Worm (Caenorhabditis elegans) whole organism, L2 larva: Measurements from ENCODE around the gene BE10.3.

Source experiments
- F13H6.1 ChIP-seq: sonication (generic microtip); optimal IDR thresholded peaks from 2 replicates; lab custom pipeline; 2016; ENCODE audit warnings: missing genetic modification characterization, missing compliant biosample characterization
- Y55F3AM.14 ChIP-seq: fragments of 200-800 bp; sonication (Bioruptor generic); optimal IDR thresholded peaks from 2 replicates; lab custom pipeline; 2018; ENCODE audit warnings: mild to moderate bottlenecking, missing genetic modification characterization, missing compliant biosample characterization
- ama-1 ChIP-seq: fragments of 150-350 bp; optimal IDR thresholded peaks from 2 replicates; lab custom pipeline; 2018; ENCODE audit warnings: inconsistent platforms
- ceh-16 ChIP-seq: fragments of 150-350 bp; optimal IDR thresholded peaks from 2 replicates; lab custom pipeline; 2014; ENCODE audit warnings: missing biosample characterization, missing genetic modification characterization
- ceh-82 ChIP-seq: fragments of 150-350 bp; optimal IDR thresholded peaks from 2 replicates; lab custom pipeline; 2014; ENCODE audit warnings: missing biosample characterization, missing genetic modification characterization
- crh-2 ChIP-seq: sonication (generic microtip); optimal IDR thresholded peaks from 2 replicates; lab custom pipeline; 2017; ENCODE audit warnings: missing biosample characterization, missing genetic modification characterization
- dmd-4 ChIP-seq: sonication (generic microtip); optimal IDR thresholded peaks from 2 replicates; lab custom pipeline; 2017; ENCODE audit warnings: missing biosample characterization, missing genetic modification characterization
- elt-1 ChIP-seq: fragments of 150-350 bp; optimal IDR thresholded peaks from 2 replicates; lab custom pipeline; 2014; ENCODE audit warnings: missing biosample characterization, missing genetic modification characterization
- elt-3 ChIP-seq: sonication (generic microtip); optimal IDR thresholded peaks from 2 replicates; lab custom pipeline; 2017; ENCODE audit warnings: missing biosample characterization, missing genetic modification characterization
- fos-1 ChIP-seq: fragments of 150-350 bp; optimal IDR thresholded peaks from 2 replicates; lab custom pipeline; 2014; ENCODE audit warnings: missing biosample characterization, missing genetic modification characterization
- gmeb-1 ChIP-seq: fragments of 150-350 bp; optimal IDR thresholded peaks from 2 replicates; lab custom pipeline; 2014; ENCODE audit warnings: missing biosample characterization, missing genetic modification characterization
- lin-39 ChIP-seq: fragments of 150-350 bp; optimal IDR thresholded peaks from 2 replicates; lab custom pipeline; 2014; ENCODE audit warnings: missing biosample characterization, missing genetic modification reagents, missing genetic modification characterization
- lsy-2 ChIP-seq, 2 experiments: fragments of 150-350 bp in 1 of 2; sonication (generic microtip) in 1 of 2; optimal IDR thresholded peaks; 2 replicates each; lab custom pipeline; 2014 to 2017; ENCODE audit warnings: missing biosample characterization in 2 of 2, missing genetic modification characterization in 2 of 2
- mab-5 ChIP-seq: fragments of 150-350 bp; optimal IDR thresholded peaks from 2 replicates; lab custom pipeline; 2014; ENCODE audit warnings: missing biosample characterization, missing genetic modification characterization
- mbf-1 ChIP-seq: sonication (generic microtip); optimal IDR thresholded peaks from 2 replicates; lab custom pipeline; 2017; ENCODE audit warnings: missing biosample characterization, missing genetic modification characterization
- nhr-10 ChIP-seq: sonication (generic microtip); optimal IDR thresholded peaks from 2 replicates; lab custom pipeline; 2017; ENCODE audit warnings: missing biosample characterization, missing genetic modification characterization
- nhr-12 ChIP-seq: fragments of 150-350 bp; optimal IDR thresholded peaks from 2 replicates; lab custom pipeline; 2014; ENCODE audit warnings: missing biosample characterization, missing genetic modification characterization
- nhr-129 ChIP-seq: fragments of 150-350 bp; optimal IDR thresholded peaks from 2 replicates; lab custom pipeline; 2014; ENCODE audit warnings: missing biosample characterization, missing genetic modification characterization
- nhr-21 ChIP-seq: fragments of 150-350 bp; optimal IDR thresholded peaks from 2 replicates; lab custom pipeline; 2014; ENCODE audit warnings: missing biosample characterization, missing genetic modification characterization
- nhr-23 ChIP-seq: fragments of 150-350 bp; optimal IDR thresholded peaks from 2 replicates; lab custom pipeline; 2014; ENCODE audit warnings: missing biosample characterization, missing genetic modification reagents, missing genetic modification characterization
- nhr-25 ChIP-seq: fragments of 150-350 bp; sonication (generic microtip); optimal IDR thresholded peaks from 3 replicates; lab custom pipeline; 2014; ENCODE audit warnings: missing biosample characterization, missing genetic modification characterization
- peb-1 ChIP-seq: fragments of 150-350 bp; optimal IDR thresholded peaks from 2 replicates; lab custom pipeline; 2014; ENCODE audit warnings: missing biosample characterization, missing genetic modification characterization
- sem-4 ChIP-seq: fragments of 150-350 bp; optimal IDR thresholded peaks from 2 replicates; lab custom pipeline; 2014; ENCODE audit warnings: missing biosample characterization, missing genetic modification reagents, missing genetic modification characterization
- skn-1 ChIP-seq: sonication (generic microtip); optimal IDR thresholded peaks from 2 replicates; lab custom pipeline; 2017; ENCODE audit warnings: missing biosample characterization, missing genetic modification characterization
- sma-3 ChIP-seq: sonication (generic microtip); optimal IDR thresholded peaks from 2 replicates; lab custom pipeline; 2016; ENCODE audit warnings: missing genetic modification reagents, missing genetic modification characterization, missing compliant biosample characterization
- sma-9 ChIP-seq, 2 experiments: fragments of 150-350 bp in 1 of 2; sonication (generic microtip) in 1 of 2; optimal IDR thresholded peaks; 2 replicates each; lab custom pipeline; 2014 to 2016; ENCODE audit warnings: missing genetic modification characterization in 2 of 2, mild to moderate bottlenecking in 1 of 2, missing biosample characterization in 1 of 2, missing compliant biosample characterization in 1 of 2, missing genetic modification reagents in 1 of 2, moderate library complexity in 1 of 2
- snpc-4 ChIP-seq: fragments of 150-350 bp; optimal IDR thresholded peaks from 2 replicates; lab custom pipeline; 2014; ENCODE audit warnings: missing biosample characterization, missing genetic modification characterization
- unc-39 ChIP-seq: fragments of 150-350 bp; optimal IDR thresholded peaks from 2 replicates; lab custom pipeline; 2014; ENCODE audit warnings: missing biosample characterization, missing genetic modification characterization
- unc-62 ChIP-seq: fragments of 150-350 bp; optimal IDR thresholded peaks from 2 replicates; lab custom pipeline; 2014; ENCODE audit warnings: missing biosample characterization, missing genetic modification reagents, missing genetic modification characterization
- zag-1 ChIP-seq: fragments of 150-350 bp; optimal IDR thresholded peaks from 2 replicates; lab custom pipeline; 2014; ENCODE audit warnings: missing biosample characterization, missing genetic modification characterization
- ztf-1 ChIP-seq: fragments of 200-800 bp; sonication (Bioruptor generic); conservative IDR thresholded peaks from 2 replicates; pipeline ENCODE4 v1.3.6; 2022; ENCODE audit warnings: missing genetic modification characterization, missing compliant biosample characterization
- ztf-11 ChIP-seq: sonication (generic microtip); optimal IDR thresholded peaks from 2 replicates; lab custom pipeline; 2017; ENCODE audit warnings: missing biosample characterization, missing genetic modification characterization

Gene BE10.3

DNA sequence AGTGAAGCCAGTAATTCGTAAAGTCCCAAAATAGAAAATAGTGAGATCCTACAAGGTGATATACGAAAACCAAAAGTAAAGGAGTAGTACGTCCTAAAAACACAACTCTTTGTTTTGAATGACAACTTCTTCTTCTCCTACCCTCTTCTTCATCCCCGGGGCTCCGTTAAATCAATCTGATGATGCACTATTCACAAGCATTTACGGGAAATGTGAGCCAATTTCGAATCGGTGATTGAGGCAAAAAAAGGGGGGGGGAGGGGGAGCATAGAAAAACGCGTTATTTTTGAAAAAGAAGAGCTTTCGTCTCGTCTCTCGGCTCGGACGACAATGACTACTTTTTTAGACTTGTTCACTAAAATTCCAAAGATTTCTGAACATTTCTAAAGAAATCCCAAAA is 23.9 kb upstream of the BE10.3 start:
- TF ChIP-seq mab-5 (tag; lab: Kevin White, UChicago) (no peak), nhr-21 (tag; lab: Kevin White, UChicago) (no peak), ceh-16 (tag; lab: Kevin White, UChicago) (no peak), ztf-11 (tag; lab: Kevin White, UChicago) (no peak), unc-39 (tag; lab: Kevin White, UChicago) (no peak), ama-1 (lab: Kevin White, UChicago) (no peak), ceh-82 (no peak), F13H6.1 (tag; lab: Kevin White, UChicago) (no peak), elt-3 (no peak), skn-1 (tag; lab: Kevin White, UChicago) (no peak)

DNA sequence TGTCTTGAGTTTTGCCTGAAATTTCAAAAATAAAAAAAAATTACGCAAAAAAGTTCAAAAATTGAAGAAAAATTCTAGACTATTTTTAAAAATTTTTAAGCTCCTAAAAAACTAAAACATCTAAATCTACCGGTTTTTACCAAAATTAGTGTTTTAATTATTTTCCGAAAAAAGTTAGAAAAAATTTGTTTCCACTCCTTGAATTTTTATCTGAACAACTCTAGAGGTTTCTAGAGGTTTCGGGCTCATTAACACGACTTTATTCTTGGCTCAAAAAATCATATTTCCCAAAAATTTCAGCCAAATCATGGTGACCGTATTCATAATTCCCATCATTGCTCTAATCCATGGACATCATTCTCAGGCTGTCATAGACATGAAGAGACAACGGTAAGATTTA is 23.0 kb upstream of the BE10.3 start, which contains the start of gene lgc-37:
Gene lgc-37, plus strand, starts transcription at position 301 of the 400 bp plus-strand sequence.
- TF ChIP-seq dmd-4 (tag; lab: Kevin White, UChicago) (no peak), Y55F3AM.14 (no peak), nhr-10 (tag; lab: Kevin White, UChicago) (no peak), nhr-25 (tag; lab: Kevin White, UChicago) (no peak), skn-1 (tag; lab: Kevin White, UChicago) (no peak), snpc-4 (tag; lab: Kevin White, UChicago) (no peak), unc-39 (tag; lab: Kevin White, UChicago) (no peak), elt-3 (no peak), sem-4 (tag; lab: Kevin White, UChicago) (no peak), mbf-1 (tag; lab: Kevin White, UChicago) (no peak), F13H6.1 (tag; lab: Kevin White, UChicago) (no peak), ceh-16 (tag; lab: Kevin White, UChicago) (no peak), ceh-82 (no peak), nhr-23 (no peak), lin-39 (tag; lab: Kevin White, UChicago) (no peak), gmeb-1 (tag; lab: Kevin White, UChicago) (no peak), elt-1 (no peak), nhr-129 (tag; lab: Kevin White, UChicago) (no peak)

DNA sequence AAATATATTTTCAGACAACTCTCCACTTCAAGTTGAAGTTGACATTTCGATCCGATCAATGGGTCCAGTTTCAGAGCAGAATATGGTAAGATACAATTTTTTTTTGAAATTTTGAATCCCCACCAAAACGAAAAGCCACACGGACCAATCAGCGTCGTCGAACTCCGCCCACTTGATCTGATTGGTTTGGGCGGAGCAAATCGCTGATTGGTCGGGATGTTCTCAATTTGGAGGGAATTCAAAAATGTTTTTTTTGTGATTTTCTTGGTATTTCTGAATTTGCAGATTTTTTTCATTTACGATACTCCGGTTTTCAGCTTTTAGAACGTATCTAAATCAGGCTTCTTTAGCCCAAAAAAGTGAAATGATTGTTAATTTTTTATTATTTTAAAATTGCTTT is 22.4 kb upstream of the BE10.3 start:
- TF ChIP-seq nhr-12 (tag; lab: Kevin White, UChicago) (no peak), mab-5 (tag; lab: Kevin White, UChicago) (no peak), dmd-4 (tag; lab: Kevin White, UChicago) (no peak), sma-3 (GFP tag; lab: Kevin White, UChicago) (no peak), fos-1 (tag; lab: Kevin White, UChicago) (no peak), mbf-1 (tag; lab: Kevin White, UChicago) (no peak), ztf-11 (tag; lab: Kevin White, UChicago) (no peak), nhr-25 (tag; lab: Kevin White, UChicago) (no peak), crh-2 (tag; lab: Kevin White, UChicago) (no peak), sem-4 (tag; lab: Kevin White, UChicago) (no peak), sma-9 (GFP tag; optimal IDR thresholded peaks at IDR 0.05; lab: Kevin White, UChicago) (no peak), sma-9 (tag; optimal IDR thresholded peaks at IDR 0.05; lab: Kevin White, UChicago) (no peak), lsy-2 (tag; optimal IDR thresholded peaks at IDR 0.05; lab: Kevin White, UChicago) (no peak), unc-62 (GFP tag; lab: Kevin White, UChicago) (no peak)

DNA sequence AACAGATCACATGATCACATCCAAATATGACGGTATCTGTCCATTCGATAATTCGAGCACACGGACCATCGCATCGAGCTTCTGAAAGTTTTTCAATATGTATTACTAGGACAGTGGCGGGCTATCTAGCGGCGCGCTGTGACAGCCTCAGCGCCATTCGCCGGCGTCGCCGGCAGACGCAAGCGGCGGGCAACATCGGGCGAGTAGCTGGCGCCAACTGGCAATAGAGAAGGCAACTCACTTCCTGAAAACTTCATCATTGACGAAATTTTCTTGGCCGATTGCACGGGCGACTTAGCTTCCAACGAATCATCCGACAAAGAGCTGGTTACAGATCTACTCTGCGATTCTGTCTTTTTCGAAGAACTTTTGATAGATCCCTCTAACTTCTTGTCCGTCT is 19.6 kb upstream of the BE10.3 start:
- no peak for TF ChIP-seq zag-1 (tag; lab: Kevin White, UChicago)
- TF ChIP-seq sem-4 (tag; lab: Kevin White, UChicago): no peak

DNA sequence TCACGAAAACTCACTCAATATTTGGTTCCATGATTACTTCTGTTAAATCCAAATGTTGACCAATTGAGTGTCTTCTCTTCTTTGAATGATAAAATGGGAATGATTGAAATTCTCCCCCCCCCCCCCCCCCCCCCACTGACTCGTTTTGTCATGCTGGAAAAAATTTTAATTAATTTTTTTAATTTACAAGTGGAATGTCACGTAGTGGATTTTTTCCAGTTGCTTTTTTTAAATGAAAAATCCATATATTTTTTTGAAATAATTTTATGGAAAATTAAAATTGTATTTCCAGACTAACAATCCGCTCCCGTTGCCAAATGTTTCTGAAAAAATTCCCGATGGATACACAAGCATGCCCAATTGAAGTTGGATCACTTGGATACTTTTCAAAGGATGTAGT is 18.4 kb upstream of the BE10.3 start, which contains the start of gene BE10.1:
Gene BE10.1, minus strand, starts transcription at position 101 of the 400 bp plus-strand sequence.
- TF ChIP-seq unc-62 (GFP tag; lab: Kevin White, UChicago): no peak
- TF ChIP-seq lsy-2 (tag; optimal IDR thresholded peaks at IDR 0.05; lab: Kevin White, UChicago): no peak
- TF ChIP-seq peb-1: no peak
- TF ChIP-seq elt-1: no peak
- no peak for TF ChIP-seq Y55F3AM.14
- TF ChIP-seq ztf-1 (GFP tag; lab: Robert Waterston, UW): no peak
- TF ChIP-seq ceh-16 (tag; lab: Kevin White, UChicago): no peak
